Fruit fly (Drosophila melanogaster) whole organism, embryonic: ENCODE measurements around the gene Dic61B.

Experiments
- Awh ChIP-seq: fragments of 200-800 bp; sonication (Bioruptor generic); IDR thresholded peaks from 2 replicates; pipeline ENCODE4, ENCODE4 v1.3.6; 2022; ENCODE audit warnings: missing biosample characterization, missing genetic modification characterization
- B-H2 ChIP-seq: fragments of 200-800 bp; sonication (Bioruptor generic); optimal IDR thresholded peaks from 2 replicates; lab custom pipeline; 2018; ENCODE audit warnings: missing biosample characterization, mild to moderate bottlenecking, missing genetic modification characterization
- Blimp-1 ChIP-seq: fragments of 200-800 bp; sonication (Bioruptor generic); optimal IDR thresholded peaks from 3 replicates; lab custom pipeline; 2018; ENCODE audit warnings: missing biosample characterization, missing genetic modification characterization, mild to moderate bottlenecking, moderate library complexity, missing genetic modification reagents
- CG10274 ChIP-seq: fragments of 200-800 bp; sonication (Bioruptor generic); optimal IDR thresholded peaks from 3 replicates; lab custom pipeline; 2017; ENCODE audit warnings: missing biosample characterization, mild to moderate bottlenecking, missing genetic modification characterization
- CG10366 ChIP-seq: fragments of 200-800 bp; sonication (Bioruptor generic); IDR thresholded peaks from 2 replicates; pipeline ENCODE4 v1.3.6; 2022; ENCODE audit warnings: missing biosample characterization, missing genetic modification characterization
- CG10979 ChIP-seq: fragments of 200-800 bp; sonication (Bioruptor generic); optimal IDR thresholded peaks from 2 replicates; lab custom pipeline; 2018; ENCODE audit warnings: missing biosample characterization, mild to moderate bottlenecking, missing genetic modification characterization, moderate library complexity
- CG11696 ChIP-seq: fragments of 200-800 bp; sonication (Bioruptor generic); IDR thresholded peaks from 2 replicates; pipeline ENCODE4 v1.3.6; 2022; ENCODE audit warnings: missing biosample characterization, missing genetic modification characterization
- CG12299 ChIP-seq: fragments of 200-800 bp; sonication (Bioruptor generic); optimal IDR thresholded peaks from 2 replicates; lab custom pipeline; 2018; ENCODE audit warnings: missing biosample characterization, mild to moderate bottlenecking, missing genetic modification characterization
- CG13624 ChIP-seq: fragments of 200-800 bp; sonication (Bioruptor generic); optimal IDR thresholded peaks from 2 replicates; lab custom pipeline; 2016; ENCODE audit warnings: missing biosample characterization, missing genetic modification characterization
- CG15269 ChIP-seq: fragments of 200-800 bp; sonication (Bioruptor generic); optimal IDR thresholded peaks from 2 replicates; lab custom pipeline; 2018; ENCODE audit warnings: missing biosample characterization, mild to moderate bottlenecking, missing genetic modification characterization, moderate library complexity
- CG15601 ChIP-seq: fragments of 200-800 bp; sonication (Bioruptor generic); optimal IDR thresholded peaks from 3 replicates; lab custom pipeline; 2019; ENCODE audit warnings: missing biosample characterization, mild to moderate bottlenecking, missing genetic modification characterization, moderate library complexity
- CG16813 ChIP-seq: fragments of 200-800 bp; sonication (Bioruptor generic); IDR thresholded peaks from 3 replicates; pipeline ENCODE4 v1.3.6; 2022; ENCODE audit warnings: missing biosample characterization, missing genetic modification characterization; ENCODE audit not compliant: partially characterized antibody
- CG1792 ChIP-seq: fragments of 200-800 bp; sonication (Bioruptor generic); optimal IDR thresholded peaks from 2 replicates; lab custom pipeline; 2016; ENCODE audit warnings: missing biosample characterization, missing genetic modification characterization
- CG2199 ChIP-seq: fragments of 200-800 bp; sonication (Bioruptor generic); IDR thresholded peaks from 3 replicates; pipeline ENCODE4 v1.3.6; 2022; ENCODE audit warnings: missing biosample characterization, missing genetic modification characterization
- CG34376 ChIP-seq: fragments of 200-800 bp; sonication (Bioruptor generic); optimal IDR thresholded peaks from 2 replicates; lab custom pipeline; 2018; ENCODE audit warnings: missing biosample characterization, mild to moderate bottlenecking, missing genetic modification characterization
- CG3995 ChIP-seq: fragments of 200-800 bp; sonication (Bioruptor generic); optimal IDR thresholded peaks from 3 replicates; lab custom pipeline; 2016; ENCODE audit warnings: missing biosample characterization, missing genetic modification characterization
- CG4424 ChIP-seq: fragments of 200-800 bp; sonication (Bioruptor generic); optimal IDR thresholded peaks from 3 replicates; lab custom pipeline; 2016; ENCODE audit warnings: missing biosample characterization, missing genetic modification characterization
- CG4820 ChIP-seq: fragments of 200-800 bp; sonication (Bioruptor generic); optimal IDR thresholded peaks from 3 replicates; lab custom pipeline; 2016; ENCODE audit warnings: missing biosample characterization, missing genetic modification characterization
- CG8089 ChIP-seq: fragments of 200-800 bp; sonication (Bioruptor generic); optimal IDR thresholded peaks from 3 replicates; lab custom pipeline; 2016; ENCODE audit warnings: missing biosample characterization, missing genetic modification characterization
- HHEX ChIP-seq: fragments of 200-800 bp; sonication (Bioruptor generic); optimal IDR thresholded peaks from 3 replicates; lab custom pipeline; 2017; ENCODE audit warnings: missing biosample characterization, mild to moderate bottlenecking, missing genetic modification characterization, missing genetic modification reagents
- Hand ChIP-seq: fragments of 200-800 bp; sonication (Bioruptor generic); optimal IDR thresholded peaks from 2 replicates; lab custom pipeline; 2017; ENCODE audit warnings: mild to moderate bottlenecking, missing biosample characterization, missing genetic modification reagents, missing genetic modification characterization
- Hey ChIP-seq: fragments of 200-800 bp; sonication (Bioruptor generic); optimal IDR thresholded peaks from 3 replicates; lab custom pipeline; 2018; ENCODE audit warnings: missing biosample characterization, mild to moderate bottlenecking, missing genetic modification characterization
- Hmr ChIP-seq: fragments of 200-800 bp; sonication (Bioruptor generic); optimal IDR thresholded peaks from 3 replicates; lab custom pipeline; 2017; ENCODE audit warnings: mild to moderate bottlenecking, missing biosample characterization, missing genetic modification reagents, missing genetic modification characterization
- Hr39 ChIP-seq: fragments of >200 bp; optimal IDR thresholded peaks from 2 replicates; lab custom pipeline; 2017
- Kr ChIP-seq: fragments of 200-800 bp; sonication (Bioruptor generic); optimal IDR thresholded peaks from 2 replicates; lab custom pipeline; 2017; ENCODE audit warnings: missing biosample characterization, mild to moderate bottlenecking, missing genetic modification characterization
- Max ChIP-seq: fragments of 200-800 bp; sonication (Bioruptor generic); optimal IDR thresholded peaks from 2 replicates; lab custom pipeline; 2016; ENCODE audit warnings: missing biosample characterization, mild to moderate bottlenecking, missing genetic modification characterization
- Med ChIP-seq: fragments of 200-800 bp; sonication (Bioruptor generic); peaks from one replicate; lab custom pipeline; 2016; ENCODE audit warnings: missing biosample characterization, missing genetic modification characterization, mild to moderate bottlenecking, inconsistent platforms, moderate library complexity
- Mes4 ChIP-seq: fragments of 200-800 bp; sonication (Bioruptor generic); optimal IDR thresholded peaks from 2 replicates; lab custom pipeline; 2016; ENCODE audit warnings: missing biosample characterization, missing genetic modification characterization
- NC2β ChIP-seq: fragments of 200-800 bp; sonication (Bioruptor generic); optimal IDR thresholded peaks from 2 replicates; lab custom pipeline; 2016; ENCODE audit warnings: missing biosample characterization, missing genetic modification characterization
- NK7.1 ChIP-seq: fragments of 200-800 bp; sonication (Bioruptor generic); optimal IDR thresholded peaks from 3 replicates; lab custom pipeline; 2016; ENCODE audit warnings: missing biosample characterization, missing genetic modification characterization
- Ravus ChIP-seq: fragments of 200-800 bp; sonication (Bioruptor generic); IDR thresholded peaks from 2 replicates; pipeline ENCODE4 v1.3.6; 2022; ENCODE audit warnings: missing biosample characterization, missing genetic modification characterization
- Scr ChIP-seq: fragments of 200-800 bp; sonication (Bioruptor generic); IDR thresholded peaks from 2 replicates; pipeline ENCODE4 v1.3.6; 2022; ENCODE audit warnings: missing biosample characterization, missing genetic modification characterization; ENCODE audit not compliant: partially characterized antibody
- Spps ChIP-seq: fragments of 200-800 bp; sonication (Bioruptor generic); optimal IDR thresholded peaks from 2 replicates; lab custom pipeline; 2018; ENCODE audit warnings: missing biosample characterization, mild to moderate bottlenecking, missing genetic modification characterization
- amos ChIP-seq: fragments of 200-800 bp; sonication (Bioruptor generic); IDR thresholded peaks from 2 replicates; pipeline ENCODE4 v1.3.6; 2022; ENCODE audit warnings: missing biosample characterization, missing genetic modification characterization; ENCODE audit not compliant: partially characterized antibody
- dmrt11E ChIP-seq: fragments of 200-800 bp; sonication (Bioruptor generic); optimal IDR thresholded peaks from 3 replicates; lab custom pipeline; 2018; ENCODE audit warnings: missing biosample characterization, mild to moderate bottlenecking, missing genetic modification characterization, moderate library complexity
- eve ChIP-seq, 2 experiments: fragments of >200 bp; optimal IDR thresholded peaks; 2 replicates each; lab custom pipeline; 2017; ENCODE audit warnings: missing biosample characterization in 2 of 2, missing genetic modification characterization in 2 of 2
- exex ChIP-seq: fragments of 200-800 bp; sonication (Bioruptor generic); optimal IDR thresholded peaks from 4 replicates; lab custom pipeline; 2018; ENCODE audit warnings: missing biosample characterization, mild to moderate bottlenecking, missing genetic modification characterization, moderate library complexity
- fd3F ChIP-seq: fragments of 200-800 bp; sonication (Bioruptor generic); optimal IDR thresholded peaks from 2 replicates; lab custom pipeline; 2018; ENCODE audit warnings: missing biosample characterization, mild to moderate bottlenecking, missing genetic modification characterization, moderate library complexity
- jigr1 ChIP-seq: fragments of 200-800 bp; sonication (Bioruptor generic); IDR thresholded peaks from 3 replicates; pipeline ENCODE4 v1.3.6; 2022; ENCODE audit warnings: missing biosample characterization, missing genetic modification characterization
- lov ChIP-seq, 2 experiments: fragments of 200-800 bp in 1 of 2; fragments of >200 bp in 1 of 2; sonication (Bioruptor generic) in 1 of 2; IDR thresholded peaks in 1 of 2; optimal IDR thresholded peaks in 1 of 2; 2 replicates in 1 of 2; 3 replicates in 1 of 2; pipeline versions ENCODE4 v1.3.6 to Lab custom; 2017 to 2022; ENCODE audit warnings: missing biosample characterization in 1 of 2, missing genetic modification characterization in 1 of 2
- maf-S ChIP-seq: fragments of 200-800 bp; sonication (Bioruptor generic); optimal IDR thresholded peaks from 2 replicates; lab custom pipeline; 2016; ENCODE audit warnings: missing biosample characterization, missing genetic modification characterization
- nau ChIP-seq: fragments of 200-800 bp; sonication (Bioruptor generic); optimal IDR thresholded peaks from 3 replicates; lab custom pipeline; 2017; ENCODE audit warnings: missing biosample characterization, mild to moderate bottlenecking, missing genetic modification characterization, missing genetic modification reagents
- oc ChIP-seq: fragments of 200-800 bp; sonication (Bioruptor generic); optimal IDR thresholded peaks from 2 replicates; lab custom pipeline; 2018; ENCODE audit warnings: missing biosample characterization, mild to moderate bottlenecking, missing genetic modification characterization, moderate library complexity
- pita ChIP-seq: fragments of 200-800 bp; sonication (Bioruptor generic); optimal IDR thresholded peaks from 2 replicates; lab custom pipeline; 2017; ENCODE audit warnings: missing biosample characterization, mild to moderate bottlenecking, missing genetic modification characterization
- psq ChIP-seq: fragments of 200-800 bp; sonication (Bioruptor generic); optimal IDR thresholded peaks from 2 replicates; lab custom pipeline; 2017; ENCODE audit warnings: missing biosample characterization, missing genetic modification characterization
- sd ChIP-seq: fragments of 200-800 bp; sonication (Bioruptor generic); optimal IDR thresholded peaks from 3 replicates; lab custom pipeline; 2018; ENCODE audit warnings: missing biosample characterization, mild to moderate bottlenecking, missing genetic modification characterization, moderate library complexity
- sens ChIP-seq: fragments of 200-800 bp; sonication (Bioruptor generic); peaks from one replicate; lab custom pipeline; 2016; ENCODE audit warnings: missing biosample characterization, missing genetic modification characterization
- zf30C ChIP-seq: fragments of 200-800 bp; sonication (Bioruptor generic); optimal IDR thresholded peaks from 3 replicates; lab custom pipeline; 2018; ENCODE audit warnings: missing biosample characterization, mild to moderate bottlenecking, missing genetic modification characterization

The Dic61B gene

dm6 chr3L:139574-140567 is 12.5 kb downstream of the Dic61B start:
- TF ChIP-seq pita (GFP tag; lab: Kevin White, UChicago) (no peak), NC2β (peak; percentile 2), jigr1 (no peak), CG13624 (GFP tag; lab: Kevin White, UChicago) (peak; percentile 53), HHEX (GFP tag; lab: Kevin White, UChicago) (no peak), maf-S (no peak), CG10979 (no peak), Spps (tag; lab: Kevin White, UChicago) (no peak), CG10366 (no peak), exex (tag; lab: Kevin White, UChicago) (peak; percentile 78), CG4424 (GFP tag; lab: Kevin White, UChicago) (no peak), CG15269 (tag; lab: Kevin White, UChicago) (peak; percentile 13), CG16813 (GFP tag; lab: Robert Waterston, UW) (0 out of 3 replicates have a peak, but pooled peaks have one; percentile 28), Blimp-1 (GFP tag; lab: Kevin White, UChicago) (peak; percentile 49), Max (GFP tag; lab: Kevin White, UChicago) (no peak), CG10274 (no peak), CG34376 (GFP tag; lab: Kevin White, UChicago) (peak; percentile 78), sd (tag; lab: Kevin White, UChicago) (peak; percentile 42), psq (no peak), Kr (GFP tag; lab: Kevin White, UChicago) (no peak), Hand (no peak), CG11696 (GFP tag; lab: Robert Waterston, UW) (no peak), Scr (GFP tag; lab: Robert Waterston, UW) (no peak), lov (optimal IDR thresholded peaks at IDR 0.05; lab: Kevin White, UChicago) (no peak), lov (GFP tag; IDR thresholded peaks at IDR 0.05; lab: Robert Waterston, UW) (no peak), amos (GFP tag; lab: Robert Waterston, UW) (no peak), eve (GFP tag; optimal IDR thresholded peaks at IDR 0.05; lab: Kevin White, UChicago) (peak in 1 of 2 experiments; percentile 36), B-H2 (no peak), CG1792 (GFP tag; lab: Kevin White, UChicago) (no peak), oc (tag; lab: Kevin White, UChicago) (no peak), Ravus (GFP tag; lab: Robert Waterston, UW) (no peak), CG3995 (peak; percentile 9), dmrt11E (tag; lab: Kevin White, UChicago) (peak; percentile 14), CG15601 (tag; lab: Kevin White, UChicago) (no peak), fd3F (GFP tag; lab: Kevin White, UChicago) (no peak), Med (GFP tag; lab: Kevin White, UChicago) (peak; percentile 53), zf30C (GFP tag; lab: Kevin White, UChicago) (no peak), Mes4 (GFP tag; lab: Kevin White, UChicago) (no peak), sens (GFP tag; lab: Kevin White, UChicago) (peak; percentile 71), nau (GFP tag; lab: Kevin White, UChicago) (no peak), Awh (GFP tag; lab: Robert Waterston, UW) (0 out of 2 replicates have a peak, but pooled peaks have one; percentile 40), Hr39 (lab: Kevin White, UChicago) (no peak), Hmr (peak; percentile 29), CG2199 (0 out of 3 replicates have a peak, but pooled peaks have one; percentile 51), Hey (no peak), CG4820 (GFP tag; lab: Kevin White, UChicago) (peak; percentile 13), CG12299 (tag; lab: Kevin White, UChicago) (no peak), CG8089 (GFP tag; lab: Kevin White, UChicago) (no peak), NK7.1 (GFP tag; lab: Kevin White, UChicago) (no peak)
